Worm (Caenorhabditis elegans) whole organism, midembryonic: ENCODE results near the gene tag-241.

ENCODE experiments used
- T22C8.4 ChIP-seq: fragments of 200-800 bp; sonication (Bioruptor generic); IDR thresholded peaks from 2 replicates; pipeline ENCODE4 v1.3.6; 2022; ENCODE audit warnings: missing genetic modification characterization, missing compliant biosample characterization
- cog-1 ChIP-seq: sonication (generic microtip); optimal IDR thresholded peaks from 2 replicates; lab custom pipeline; 2016; ENCODE audit warnings: missing genetic modification characterization, missing compliant biosample characterization
- flt-1 ChIP-seq: fragments of 200-800 bp; sonication (Bioruptor generic); IDR thresholded peaks from 2 replicates; pipeline ENCODE4 v1.3.6; 2022; ENCODE audit warnings: missing genetic modification characterization, missing compliant biosample characterization
- klf-2 ChIP-seq: fragments of 200-800 bp; sonication (Bioruptor generic); conservative IDR thresholded peaks from 2 replicates; pipeline ENCODE4 v1.3.6; 2022; ENCODE audit warnings: missing genetic modification reagents, missing genetic modification characterization, missing compliant biosample characterization
- med-1 ChIP-seq: sonication (generic microtip); optimal IDR thresholded peaks from 2 replicates; lab custom pipeline; 2017; ENCODE audit warnings: missing genetic modification characterization, mild to moderate bottlenecking, missing compliant biosample characterization, antibody characterized with exemption, missing genetic modification reagents; ENCODE audit not compliant: insufficient read depth
- ref-1 ChIP-seq: fragments of 200-800 bp; sonication (Bioruptor generic); conservative IDR thresholded peaks from 2 replicates; pipeline ENCODE4 v1.3.6; 2022; ENCODE audit warnings: missing genetic modification reagents, missing genetic modification characterization, missing compliant biosample characterization
- tab-1 ChIP-seq: fragments of 200-800 bp; sonication (Bioruptor generic); IDR thresholded peaks from 2 replicates; pipeline ENCODE4 v1.3.6; 2022; ENCODE audit warnings: missing genetic modification characterization, missing compliant biosample characterization
- ztf-23 ChIP-seq: fragments of 200-800 bp; sonication (Bioruptor generic); IDR thresholded peaks from 2 replicates; pipeline ENCODE4 v1.3.6; 2022; ENCODE audit warnings: missing genetic modification reagents, missing genetic modification characterization, missing compliant biosample characterization
- ztf-29 ChIP-seq: fragments of 200-800 bp; sonication (Bioruptor generic); IDR thresholded peaks from 2 replicates; pipeline ENCODE4 v1.3.6; 2022; ENCODE audit warnings: missing genetic modification reagents, missing genetic modification characterization, missing compliant biosample characterization

The tag-241 gene

DNA sequence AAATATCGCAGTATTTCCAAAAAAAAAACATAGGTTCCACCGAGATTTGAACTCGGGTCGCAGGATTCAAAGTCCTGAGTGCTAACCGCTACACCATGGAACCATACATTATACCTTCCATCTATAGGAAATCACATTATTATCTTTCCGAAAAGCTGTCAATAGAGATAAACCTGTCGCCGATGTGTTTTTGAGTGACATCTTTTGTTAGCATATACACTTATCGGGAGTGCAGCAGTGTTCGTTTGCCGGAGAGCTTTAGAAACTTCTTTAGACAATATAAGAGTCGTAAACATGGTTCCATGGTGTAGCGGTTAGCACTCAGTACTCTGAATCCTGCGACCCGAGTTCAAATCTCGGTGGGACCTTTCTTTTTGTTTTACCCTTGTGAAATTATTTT is 48.4 kb downstream of the tag-241 start:
- TF ChIP-seq ztf-29 (no peak), klf-2 (GFP tag; lab: Robert Waterston, UW) (no peak), tab-1 (GFP tag; lab: Robert Waterston, UW) (no peak)

DNA sequence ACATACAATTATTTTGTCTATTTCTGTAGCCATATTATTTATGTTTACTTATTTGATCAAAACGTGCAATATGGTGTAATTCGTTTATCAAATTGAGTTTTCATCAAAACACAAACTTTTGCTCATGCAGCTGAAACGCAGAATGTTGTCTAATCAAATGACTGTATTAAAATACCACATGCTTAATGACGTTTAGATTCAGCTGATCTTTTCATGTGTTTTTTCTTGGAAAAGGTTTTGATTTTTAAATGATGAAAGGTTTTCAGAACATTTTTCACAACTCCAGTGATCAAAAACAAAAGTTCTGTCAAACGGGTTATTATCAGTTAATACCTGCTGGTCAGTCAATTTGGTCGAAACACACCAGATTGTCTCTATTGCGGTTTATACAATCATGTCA is 51.5 kb downstream of the tag-241 start, which contains the start of gene Y62H9A.1:
Y62H9A.1 (plus strand) TSS at position 282 of the 400 bp plus-strand sequence.
- TF ChIP-seq flt-1 (GFP tag; lab: Robert Waterston, UW) = no peak
- no peak for TF ChIP-seq ztf-23 (GFP tag; lab: Robert Waterston, UW)
- TF ChIP-seq klf-2 (GFP tag; lab: Robert Waterston, UW) = no peak

DNA sequence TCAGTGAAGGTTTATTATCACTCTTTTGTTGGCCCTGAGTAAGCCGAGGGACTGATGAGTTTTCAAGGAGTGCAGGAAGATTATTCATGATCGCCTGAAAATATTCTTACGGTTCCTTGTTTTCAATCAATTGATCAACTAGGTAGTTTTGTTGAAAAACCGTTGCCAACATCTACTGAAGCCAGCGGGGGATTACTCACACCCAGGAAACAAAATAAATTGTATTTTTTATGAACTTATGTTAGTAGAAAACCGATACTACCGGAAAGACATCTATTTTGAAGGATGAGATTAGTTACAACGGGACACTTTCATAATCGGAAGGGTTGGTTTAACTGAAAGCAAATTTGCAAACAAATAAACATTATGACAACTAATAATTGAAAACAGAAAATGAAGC is 54.3 kb downstream of the tag-241 start, which contains the start of gene Y62H9A.2:
Y62H9A.2 (minus strand) TSS at position 101 of the 400 bp plus-strand sequence.
- TF ChIP-seq med-1 (GFP tag; lab: Kevin White, UChicago) = no peak
- no peak for TF ChIP-seq ztf-23 (GFP tag; lab: Robert Waterston, UW)
- no peak for TF ChIP-seq klf-2 (GFP tag; lab: Robert Waterston, UW)

DNA sequence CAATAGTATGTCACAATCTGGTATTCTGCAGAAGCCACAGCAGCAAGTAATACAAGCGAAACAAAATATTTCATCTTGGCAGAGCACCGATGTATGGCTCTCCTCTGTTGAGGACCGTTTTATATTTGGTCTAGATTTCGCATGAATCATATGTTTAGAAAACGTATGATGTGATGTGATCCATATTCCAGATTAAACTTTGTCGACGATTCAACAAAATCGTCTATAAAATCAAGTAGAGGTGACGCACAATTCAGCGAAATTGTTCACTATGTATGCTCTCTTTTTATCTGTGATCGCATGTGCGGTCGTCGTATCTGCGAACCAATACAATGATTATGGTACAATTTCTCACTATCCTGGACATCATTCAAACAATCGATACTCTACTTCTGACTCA is 56.1 kb downstream of the tag-241 start, which contains the start of the genes Y62H9A.3 and Y62H9A.4:
Y62H9A.3 (minus strand) TSS at position 101 of the 400 bp plus-strand sequence.
Y62H9A.4 (plus strand) TSS at position 256 of the 400 bp plus-strand sequence.
- no peak for TF ChIP-seq T22C8.4 (GFP tag; lab: Robert Waterston, UW)
- no peak for TF ChIP-seq klf-2 (GFP tag; lab: Robert Waterston, UW)
- no peak for TF ChIP-seq tab-1 (GFP tag; lab: Robert Waterston, UW)
- no peak for TF ChIP-seq med-1 (GFP tag; lab: Kevin White, UChicago)
- TF ChIP-seq flt-1 (GFP tag; lab: Robert Waterston, UW) = no peak
- TF ChIP-seq ztf-23 (GFP tag; lab: Robert Waterston, UW) = no peak
- no peak for TF ChIP-seq ref-1

DNA sequence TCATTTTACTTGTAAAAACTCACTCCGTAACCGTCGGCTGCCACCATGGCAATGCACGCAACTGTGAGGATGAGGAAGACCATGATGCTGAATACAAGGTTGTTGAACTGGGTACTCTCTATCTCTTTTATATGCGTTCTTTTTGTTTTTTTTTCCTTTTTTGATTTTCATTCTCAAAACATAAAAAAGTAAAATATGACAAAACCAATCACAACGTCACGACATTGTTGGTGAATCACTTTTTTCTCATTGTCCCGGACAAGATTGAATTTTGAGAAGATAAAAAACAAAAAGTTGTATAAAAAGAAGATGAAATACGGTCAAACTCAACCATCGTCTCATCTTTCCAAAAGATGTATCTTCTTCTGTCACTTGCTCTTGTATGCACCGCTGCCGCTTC is 59.0 kb downstream of the tag-241 start, which contains the start of the genes Y62H9A.5 and ule-5:
Y62H9A.5 (minus strand) TSS at position 101 of the 400 bp plus-strand sequence.
ule-5 (plus strand) TSS at position 328 of the 400 bp plus-strand sequence.
- no peak for TF ChIP-seq tab-1 (GFP tag; lab: Robert Waterston, UW)
- no peak for TF ChIP-seq ztf-29
- no peak for TF ChIP-seq cog-1
- TF ChIP-seq med-1 (GFP tag; lab: Kevin White, UChicago) = no peak
- TF ChIP-seq ref-1 = no peak

DNA sequence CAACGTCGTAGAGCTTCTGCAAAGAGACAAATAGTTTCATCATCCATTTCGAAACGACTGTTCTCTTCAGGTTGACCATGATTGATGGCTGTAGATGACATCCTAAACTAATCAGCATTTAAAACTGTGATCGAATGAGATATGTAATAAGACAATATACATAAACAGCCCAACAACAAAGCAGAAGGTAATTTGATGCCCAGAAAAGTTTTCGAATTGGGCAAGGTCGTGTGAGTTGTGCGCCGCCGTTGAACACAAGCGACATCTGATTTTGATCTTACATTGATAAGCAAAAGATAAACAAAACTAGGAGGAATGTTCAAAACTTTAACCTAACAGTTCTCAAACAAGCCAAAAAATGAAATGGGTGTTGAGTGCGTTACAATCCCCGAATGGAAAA is 61.8 kb downstream of the tag-241 start, which contains the start of gene Y62H9A.7:
Y62H9A.7 (minus strand) TSS at position 101 of the 400 bp plus-strand sequence.
- no peak for TF ChIP-seq klf-2 (GFP tag; lab: Robert Waterston, UW)
- TF ChIP-seq ref-1 = no peak
- TF ChIP-seq med-1 (GFP tag; lab: Kevin White, UChicago) = no peak
- TF ChIP-seq flt-1 (GFP tag; lab: Robert Waterston, UW) = no peak
- no peak for TF ChIP-seq T22C8.4 (GFP tag; lab: Robert Waterston, UW)
- TF ChIP-seq cog-1 = no peak
- no peak for TF ChIP-seq ztf-29
- TF ChIP-seq tab-1 (GFP tag; lab: Robert Waterston, UW) = no peak
